Fruit fly (Drosophila melanogaster) whole organism, embryonic: ENCODE results near the gene Cyp4d14.
A peak's percentile ranks its signal among the peaks of the same experiment; 100 is the strongest.

Experiments
- ATbp ChIP-seq: fragments of 200-800 bp; sonication (Bioruptor generic); optimal IDR thresholded peaks from 2 replicates; lab custom pipeline; 2017; ENCODE audit warnings: missing biosample characterization, mild to moderate bottlenecking, missing genetic modification characterization, missing genetic modification reagents
- Ada2b ChIP-seq: fragments of 200-800 bp; sonication (Bioruptor generic); IDR thresholded peaks from 2 replicates; pipeline ENCODE4 v1.3.6; 2022; ENCODE audit warnings: missing biosample characterization, missing genetic modification characterization
- Awh ChIP-seq: fragments of 200-800 bp; sonication (Bioruptor generic); IDR thresholded peaks from 2 replicates; pipeline ENCODE4, ENCODE4 v1.3.6; 2022; ENCODE audit warnings: missing biosample characterization, missing genetic modification characterization
- CG1024 ChIP-seq: fragments of 200-800 bp; sonication (Bioruptor generic); IDR thresholded peaks from 2 replicates; pipeline ENCODE4 v1.3.6; 2022; ENCODE audit warnings: missing biosample characterization, missing genetic modification characterization
- CG10979 ChIP-seq: fragments of 200-800 bp; sonication (Bioruptor generic); optimal IDR thresholded peaks from 2 replicates; lab custom pipeline; 2018; ENCODE audit warnings: missing biosample characterization, mild to moderate bottlenecking, missing genetic modification characterization, moderate library complexity
- CG12391 ChIP-seq: fragments of 200-800 bp; sonication (Bioruptor generic); optimal IDR thresholded peaks from 3 replicates; lab custom pipeline; 2018; ENCODE audit warnings: missing biosample characterization, mild to moderate bottlenecking, missing genetic modification characterization, moderate library complexity
- CG1529 ChIP-seq: fragments of 200-800 bp; sonication (Bioruptor generic); optimal IDR thresholded peaks from 3 replicates; lab custom pipeline; 2018; ENCODE audit warnings: missing biosample characterization, missing genetic modification characterization
- CG15514 ChIP-seq: fragments of 200-800 bp; sonication (Bioruptor generic); optimal IDR thresholded peaks from 3 replicates; lab custom pipeline; 2017; ENCODE audit warnings: missing biosample characterization, missing genetic modification characterization, mild to moderate bottlenecking, moderate library complexity, missing genetic modification reagents
- CG1602 ChIP-seq: fragments of 200-800 bp; sonication (Bioruptor generic); optimal IDR thresholded peaks from 3 replicates; lab custom pipeline; 2016; ENCODE audit warnings: missing biosample characterization, missing genetic modification characterization
- CG18619 ChIP-seq: fragments of 200-800 bp; sonication (Bioruptor generic); optimal IDR thresholded peaks from 3 replicates; lab custom pipeline; 2017; ENCODE audit warnings: missing biosample characterization, mild to moderate bottlenecking, missing genetic modification characterization
- CG3065 ChIP-seq: fragments of 200-800 bp; sonication (Bioruptor generic); optimal IDR thresholded peaks from 2 replicates; lab custom pipeline; 2016; ENCODE audit warnings: missing biosample characterization, missing genetic modification characterization
- CG31224 ChIP-seq: fragments of 200-800 bp; sonication (Bioruptor generic); IDR thresholded peaks from 2 replicates; pipeline ENCODE4 v1.3.6; 2022; ENCODE audit warnings: missing biosample characterization, missing genetic modification characterization
- CG31388 ChIP-seq: fragments of 200-800 bp; sonication (Bioruptor generic); optimal IDR thresholded peaks from 2 replicates; lab custom pipeline; 2016; ENCODE audit warnings: missing biosample characterization, missing genetic modification characterization
- CG34376 ChIP-seq: fragments of 200-800 bp; sonication (Bioruptor generic); optimal IDR thresholded peaks from 2 replicates; lab custom pipeline; 2018; ENCODE audit warnings: missing biosample characterization, mild to moderate bottlenecking, missing genetic modification characterization
- CG43689 ChIP-seq: fragments of 200-800 bp; sonication (Bioruptor generic); IDR thresholded peaks from 2 replicates; pipeline ENCODE4 v1.3.6; 2022; ENCODE audit warnings: missing biosample characterization, missing genetic modification characterization
- CG7963 ChIP-seq: fragments of 200-800 bp; sonication (Bioruptor generic); IDR thresholded peaks from 3 replicates; pipeline ENCODE4 v1.3.6; 2022; ENCODE audit warnings: missing biosample characterization, missing genetic modification characterization; ENCODE audit not compliant: partially characterized antibody
- CG8281 ChIP-seq: fragments of 200-800 bp; sonication (Bioruptor generic); optimal IDR thresholded peaks from 2 replicates; lab custom pipeline; 2018; ENCODE audit warnings: missing biosample characterization, mild to moderate bottlenecking, missing genetic modification characterization, moderate library complexity
- CG8388 ChIP-seq: fragments of 200-800 bp; sonication (Bioruptor generic); optimal IDR thresholded peaks from 2 replicates; lab custom pipeline; 2019; ENCODE audit warnings: missing biosample characterization, mild to moderate bottlenecking, missing genetic modification characterization, moderate library complexity
- CG9727 ChIP-seq: fragments of 200-800 bp; sonication (Bioruptor generic); optimal IDR thresholded peaks from 3 replicates; lab custom pipeline; 2017; ENCODE audit warnings: missing biosample characterization, mild to moderate bottlenecking, missing genetic modification characterization
- CG9797 ChIP-seq: fragments of 200-800 bp; sonication (Bioruptor generic); optimal IDR thresholded peaks from 3 replicates; lab custom pipeline; 2018; ENCODE audit warnings: missing biosample characterization, mild to moderate bottlenecking, missing genetic modification characterization
- Dad ChIP-seq: fragments of 200-800 bp; sonication (Bioruptor generic); optimal IDR thresholded peaks from 3 replicates; lab custom pipeline; 2016; ENCODE audit warnings: missing biosample characterization, missing genetic modification characterization
- Dek ChIP-seq: fragments of 200-800 bp; sonication (Bioruptor generic); optimal IDR thresholded peaks from 3 replicates; lab custom pipeline; 2019; ENCODE audit warnings: missing biosample characterization, mild to moderate bottlenecking, missing genetic modification characterization, moderate library complexity
- GATAe ChIP-seq: fragments of 200-800 bp; sonication (Bioruptor generic); conservative IDR thresholded peaks from 2 replicates; pipeline ENCODE4 v1.3.6; 2022; ENCODE audit warnings: missing biosample characterization, missing genetic modification characterization
- HLH54F ChIP-seq: fragments of 200-800 bp; sonication (Bioruptor generic); optimal IDR thresholded peaks from 3 replicates; lab custom pipeline; 2016; ENCODE audit warnings: missing biosample characterization, missing genetic modification characterization
- Hand ChIP-seq: fragments of 200-800 bp; sonication (Bioruptor generic); optimal IDR thresholded peaks from 2 replicates; lab custom pipeline; 2017; ENCODE audit warnings: mild to moderate bottlenecking, missing biosample characterization, missing genetic modification reagents, missing genetic modification characterization
- Hr3 ChIP-seq: fragments of 200-800 bp; sonication (Bioruptor generic); optimal IDR thresholded peaks from 3 replicates; lab custom pipeline; 2016; ENCODE audit warnings: missing biosample characterization, missing genetic modification characterization
- Hr39 ChIP-seq: fragments of >200 bp; optimal IDR thresholded peaks from 2 replicates; lab custom pipeline; 2017
- Kr ChIP-seq: fragments of 200-800 bp; sonication (Bioruptor generic); optimal IDR thresholded peaks from 2 replicates; lab custom pipeline; 2017; ENCODE audit warnings: missing biosample characterization, mild to moderate bottlenecking, missing genetic modification characterization
- Mad ChIP-seq: fragments of 200-800 bp; sonication (Bioruptor generic); optimal IDR thresholded peaks from 2 replicates; lab custom pipeline; 2016; ENCODE audit warnings: missing biosample characterization, missing genetic modification characterization
- Max ChIP-seq: fragments of 200-800 bp; sonication (Bioruptor generic); optimal IDR thresholded peaks from 2 replicates; lab custom pipeline; 2016; ENCODE audit warnings: missing biosample characterization, mild to moderate bottlenecking, missing genetic modification characterization
- Mes4 ChIP-seq: fragments of 200-800 bp; sonication (Bioruptor generic); optimal IDR thresholded peaks from 2 replicates; lab custom pipeline; 2016; ENCODE audit warnings: missing biosample characterization, missing genetic modification characterization
- NC2β ChIP-seq: fragments of 200-800 bp; sonication (Bioruptor generic); optimal IDR thresholded peaks from 2 replicates; lab custom pipeline; 2016; ENCODE audit warnings: missing biosample characterization, missing genetic modification characterization
- NfI ChIP-seq: fragments of 200-800 bp; sonication (Bioruptor generic); optimal IDR thresholded peaks from 3 replicates; lab custom pipeline; 2018; ENCODE audit warnings: missing biosample characterization, mild to moderate bottlenecking, missing genetic modification characterization, moderate library complexity
- Oli ChIP-seq: fragments of 200-800 bp; sonication (Bioruptor generic); optimal IDR thresholded peaks from 2 replicates; lab custom pipeline; 2018; ENCODE audit warnings: missing biosample characterization, mild to moderate bottlenecking, missing genetic modification characterization, moderate library complexity
- Pdp1 ChIP-seq, 2 experiments: fragments of 200-800 bp; sonication (Bioruptor generic); optimal IDR thresholded peaks; 3 replicates each; lab custom pipeline; 2016; ENCODE audit warnings: missing biosample characterization in 2 of 2, missing genetic modification characterization in 2 of 2, mild to moderate bottlenecking in 1 of 2, moderate library complexity in 1 of 2
- Sin3A ChIP-seq: fragments of >200 bp; optimal IDR thresholded peaks from 2 replicates; lab custom pipeline; 2018
- Spps ChIP-seq: fragments of 200-800 bp; sonication (Bioruptor generic); optimal IDR thresholded peaks from 2 replicates; lab custom pipeline; 2018; ENCODE audit warnings: missing biosample characterization, mild to moderate bottlenecking, missing genetic modification characterization
- Trl ChIP-seq, 3 experiments: fragments of >200 bp in 2 of 3; fragments of 200-800 bp in 1 of 3; sonication (Bioruptor generic) in 1 of 3; optimal IDR thresholded peaks; 2 replicates in 1 of 3; 3 replicates in 2 of 3; lab custom pipeline; 2016 to 2017; ENCODE audit warnings: missing biosample characterization in 1 of 3, missing genetic modification characterization in 1 of 3
- YL-1 ChIP-seq: fragments of 200-800 bp; sonication (Bioruptor generic); optimal IDR thresholded peaks from 3 replicates; lab custom pipeline; 2017; ENCODE audit warnings: missing biosample characterization, mild to moderate bottlenecking, missing genetic modification characterization
- amos ChIP-seq: fragments of 200-800 bp; sonication (Bioruptor generic); IDR thresholded peaks from 2 replicates; pipeline ENCODE4 v1.3.6; 2022; ENCODE audit warnings: missing biosample characterization, missing genetic modification characterization; ENCODE audit not compliant: partially characterized antibody
- aop ChIP-seq: fragments of 200-800 bp; sonication (Bioruptor generic); IDR thresholded peaks from 2 replicates; pipeline ENCODE4 v1.3.6; 2022; ENCODE audit warnings: missing biosample characterization, missing genetic modification characterization
- crc ChIP-seq: fragments of 200-800 bp; sonication (Bioruptor generic); optimal IDR thresholded peaks from 2 replicates; lab custom pipeline; 2016; ENCODE audit warnings: missing biosample characterization, missing genetic modification characterization
- dati ChIP-seq: fragments of 200-800 bp; sonication (Bioruptor generic); IDR thresholded peaks from 2 replicates; pipeline ENCODE4 v1.3.6; 2022; ENCODE audit warnings: missing biosample characterization, missing genetic modification characterization
- klu ChIP-seq: fragments of 200-800 bp; sonication (Bioruptor generic); IDR thresholded peaks from 2 replicates; pipeline ENCODE4 v1.3.6; 2022; ENCODE audit warnings: missing biosample characterization, missing genetic modification characterization
- knrl ChIP-seq: fragments of 200-800 bp; sonication (Bioruptor generic); IDR thresholded peaks from 3 replicates; pipeline ENCODE4 v1.3.6; 2022; ENCODE audit warnings: missing biosample characterization, missing genetic modification characterization; ENCODE audit not compliant: partially characterized antibody
- schlank ChIP-seq: fragments of 200-800 bp; sonication (Bioruptor generic); optimal IDR thresholded peaks from 2 replicates; lab custom pipeline; 2018; ENCODE audit warnings: missing biosample characterization, mild to moderate bottlenecking, missing genetic modification characterization
- shn ChIP-seq: fragments of 200-800 bp; sonication (Bioruptor generic); optimal IDR thresholded peaks from 3 replicates; lab custom pipeline; 2016; ENCODE audit warnings: missing biosample characterization, missing genetic modification characterization
- slou ChIP-seq: fragments of 200-800 bp; sonication (Bioruptor generic); optimal IDR thresholded peaks from 3 replicates; lab custom pipeline; 2016; ENCODE audit warnings: missing biosample characterization, missing genetic modification characterization
- ssp ChIP-seq: fragments of 200-800 bp; sonication (Bioruptor generic); IDR thresholded peaks from 2 replicates; pipeline ENCODE4 v1.3.6; 2022; ENCODE audit warnings: missing biosample characterization, missing genetic modification characterization
- zen2 ChIP-seq: fragments of 200-800 bp; sonication (Bioruptor generic); IDR thresholded peaks from 3 replicates; pipeline ENCODE4 v1.3.6; 2022; ENCODE audit warnings: missing biosample characterization, missing genetic modification characterization; ENCODE audit not compliant: partially characterized antibody

The Cyp4d14 gene

DNA sequence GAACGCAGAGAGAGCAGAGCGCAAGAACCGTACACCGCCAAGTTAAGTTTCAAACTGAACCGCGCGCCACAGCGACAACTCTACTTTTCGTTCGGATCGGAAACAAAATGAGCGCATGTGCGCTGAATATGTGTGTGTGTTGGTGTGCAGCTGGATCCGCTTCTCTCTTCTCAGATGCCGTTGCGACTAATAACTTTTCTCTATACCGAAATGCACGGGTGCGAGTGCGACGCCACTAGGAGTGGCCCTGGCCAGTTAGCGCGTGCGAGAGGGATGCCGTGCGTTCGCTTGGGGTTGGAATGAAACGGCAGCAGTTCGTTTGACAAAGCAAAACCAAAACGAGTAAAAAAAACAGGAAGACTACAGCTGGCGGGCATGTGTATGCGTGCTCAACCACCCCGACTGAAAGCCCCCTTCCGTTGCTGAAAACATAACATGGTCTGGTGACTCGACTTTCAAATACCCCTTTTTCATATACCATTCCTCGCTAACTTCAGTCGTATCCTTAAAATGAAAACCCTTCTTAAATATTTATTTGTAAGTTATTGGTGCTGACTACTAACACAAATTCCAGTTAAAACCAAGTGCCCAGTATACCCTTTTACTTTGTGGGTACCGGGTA lies 38.2 kb downstream of the Cyp4d14 start (continued):
- peak; percentile 100 for TF ChIP-seq CG31388 (GFP tag; lab: Kevin White, UChicago)
- TF ChIP-seq Hand (GFP tag; lab: Kevin White, UChicago): peak; percentile 99
- TF ChIP-seq klu (GFP tag; lab: Robert Waterston, UW): peak; percentile 100
- TF ChIP-seq CG1602 (GFP tag; lab: Kevin White, UChicago): peak; percentile 100
- peak; percentile 100 for TF ChIP-seq CG1529 (GFP tag; lab: Kevin White, UChicago)
- TF ChIP-seq Kr (GFP tag; lab: Kevin White, UChicago): peak; percentile 99
- TF ChIP-seq Spps (tag; lab: Kevin White, UChicago): peak; percentile 100
- peak; percentile 100 for TF ChIP-seq GATAe (GFP tag; lab: Robert Waterston, UW)
- peak; percentile 100 for TF ChIP-seq CG12391
- peak; percentile 100 for TF ChIP-seq shn (GFP tag; lab: Kevin White, UChicago)
- TF ChIP-seq CG43689 (GFP tag; lab: Robert Waterston, UW): peak; percentile 100
- TF ChIP-seq CG10979: peak; percentile 100
- peak; percentile 100 for TF ChIP-seq CG18619 (GFP tag; lab: Kevin White, UChicago)
- peak; percentile 100 for TF ChIP-seq Mes4
- TF ChIP-seq aop (GFP tag; lab: Robert Waterston, UW): peak; percentile 99
- peak; percentile 100 for TF ChIP-seq CG3065 (GFP tag; lab: Kevin White, UChicago)
- peak; percentile 99 for TF ChIP-seq CG31224 (GFP tag; lab: Robert Waterston, UW)
- peak; percentile 97 for TF ChIP-seq CG8281
- no peak; the same call in 1 of the 3 replicates for TF ChIP-seq knrl (GFP tag; lab: Robert Waterston, UW)
- TF ChIP-seq CG9727 (GFP tag; lab: Kevin White, UChicago): peak; percentile 100
- peak; percentile 98 for TF ChIP-seq YL-1 (GFP tag; lab: Kevin White, UChicago)
- peak; percentile 100 for TF ChIP-seq CG8388 (GFP tag; lab: Kevin White, UChicago)
- TF ChIP-seq Hr39 (lab: Kevin White, UChicago): no peak
- TF ChIP-seq Dek: peak; percentile 100
- peak; percentile 100 for TF ChIP-seq crc (GFP tag; lab: Kevin White, UChicago)
- TF ChIP-seq CG15514: peak; percentile 96
- TF ChIP-seq ATbp (GFP tag; lab: Kevin White, UChicago): peak; percentile 100
- TF ChIP-seq Mad (GFP tag; lab: Kevin White, UChicago): peak; percentile 100
- TF ChIP-seq Max: peak; percentile 100
- TF ChIP-seq Pdp1 (GFP tag; optimal IDR thresholded peaks at IDR 0.05; lab: Kevin White, UChicago): peak; percentile 100
- TF ChIP-seq Sin3A (lab: Kevin White, UChicago): no peak
- peak; percentile 97 for TF ChIP-seq ssp (GFP tag; lab: Robert Waterston, UW)
- peak; percentile 100 for TF ChIP-seq HLH54F (GFP tag; lab: Kevin White, UChicago)
- peak; percentile 100 for TF ChIP-seq Dad (GFP tag; lab: Kevin White, UChicago)
- TF ChIP-seq Trl (optimal IDR thresholded peaks at IDR 0.05; lab: Kevin White, UChicago): peak; percentile 62 to 76
- peak; percentile 100 for TF ChIP-seq Trl (GFP tag; optimal IDR thresholded peaks at IDR 0.05; lab: Kevin White, UChicago)
- no peak for TF ChIP-seq zen2 (GFP tag; lab: Robert Waterston, UW)
- TF ChIP-seq Ada2b: peak; percentile 100
- peak; percentile 99 for TF ChIP-seq CG1024 (GFP tag; lab: Robert Waterston, UW)
- TF ChIP-seq CG7963 (GFP tag; lab: Robert Waterston, UW): no peak
- TF ChIP-seq NfI: peak; percentile 100
- peak; percentile 98 for TF ChIP-seq CG34376 (GFP tag; lab: Kevin White, UChicago)
- peak; percentile 100 for TF ChIP-seq slou (GFP tag; lab: Kevin White, UChicago)
- TF ChIP-seq Hr3 (GFP tag; lab: Kevin White, UChicago): peak; percentile 100
- TF ChIP-seq Oli (tag; lab: Kevin White, UChicago): peak; percentile 100
- TF ChIP-seq Awh (GFP tag; lab: Robert Waterston, UW): peak; percentile 100
- peak; percentile 82 for TF ChIP-seq CG9797 (GFP tag; lab: Kevin White, UChicago)
- no peak for TF ChIP-seq amos
- peak; percentile 100 for TF ChIP-seq NC2β (GFP tag; lab: Kevin White, UChicago)
- TF ChIP-seq dati (GFP tag; lab: Robert Waterston, UW): peak; percentile 100
- peak; percentile 100 for TF ChIP-seq schlank (tag; lab: Kevin White, UChicago)
